Fruit fly (Drosophila melanogaster) whole organism, wandering third instar larva: ENCODE data around the gene moi.

Source experiments
- Sp1 ChIP-seq: fragments of 200-800 bp; sonication (Bioruptor generic); optimal IDR thresholded peaks from 3 replicates; lab custom pipeline; 2019; ENCODE audit warnings: missing biosample characterization, mild to moderate bottlenecking, missing genetic modification characterization, moderate library complexity
- tai ChIP-seq: sonication (Bioruptor generic); optimal IDR thresholded peaks from 2 replicates; lab custom pipeline; 2016; ENCODE audit warnings: missing biosample characterization, missing genetic modification characterization

DNA sequence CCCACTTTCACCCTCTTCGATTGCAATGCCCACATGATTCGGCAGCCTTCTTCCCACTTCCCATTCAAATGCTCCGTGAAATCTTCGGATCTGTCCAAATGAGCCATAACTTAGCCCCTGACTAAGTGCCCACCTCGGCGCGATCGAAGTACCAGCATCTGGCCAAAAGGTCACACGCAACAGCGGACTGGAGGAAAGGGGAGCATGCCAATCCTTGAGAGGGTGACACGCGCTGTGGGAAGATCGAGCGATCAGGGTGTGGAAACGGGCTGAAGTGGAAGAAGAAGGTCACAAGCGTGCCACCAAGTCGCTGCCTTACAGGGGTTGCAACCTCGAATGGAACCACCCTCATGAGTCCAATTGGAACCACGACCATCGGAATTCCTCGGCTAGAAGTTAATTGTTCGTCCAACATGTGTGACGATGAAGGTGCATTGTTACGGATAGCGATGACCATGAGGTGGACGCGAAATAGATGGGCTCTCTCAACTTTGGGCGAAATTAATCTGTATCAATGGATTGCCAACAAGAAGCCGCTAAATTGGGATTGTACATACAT is 20.6 kb upstream of the moi start:
- TF ChIP-seq Sp1: no peak
- no peak for TF ChIP-seq tai (GFP tag; lab: Kevin White, UChicago)
